Worm (Caenorhabditis elegans) whole organism, L2 larva: Measurements from ENCODE around the gene F31E8.4.

ENCODE experiments used
- C34F6.9 ChIP-seq: fragments of 150-350 bp; optimal IDR thresholded peaks from 2 replicates; lab custom pipeline; 2014; ENCODE audit warnings: missing biosample characterization, missing genetic modification characterization
- F13H6.1 ChIP-seq: sonication (generic microtip); optimal IDR thresholded peaks from 2 replicates; lab custom pipeline; 2016; ENCODE audit warnings: missing genetic modification characterization, missing compliant biosample characterization
- R02D3.7 ChIP-seq: fragments of 150-350 bp; optimal IDR thresholded peaks from 2 replicates; lab custom pipeline; 2014; ENCODE audit warnings: missing biosample characterization, missing genetic modification characterization
- Y55F3AM.14 ChIP-seq: fragments of 200-800 bp; sonication (Bioruptor generic); optimal IDR thresholded peaks from 2 replicates; lab custom pipeline; 2018; ENCODE audit warnings: mild to moderate bottlenecking, missing genetic modification characterization, missing compliant biosample characterization
- aly-2 ChIP-seq: fragments of 150-350 bp; optimal IDR thresholded peaks from 2 replicates; lab custom pipeline; 2014; ENCODE audit warnings: missing biosample characterization, missing genetic modification characterization
- crh-2 ChIP-seq: sonication (generic microtip); optimal IDR thresholded peaks from 2 replicates; lab custom pipeline; 2017; ENCODE audit warnings: missing biosample characterization, missing genetic modification characterization
- dmd-4 ChIP-seq: sonication (generic microtip); optimal IDR thresholded peaks from 2 replicates; lab custom pipeline; 2017; ENCODE audit warnings: missing biosample characterization, missing genetic modification characterization
- elt-3 ChIP-seq: sonication (generic microtip); optimal IDR thresholded peaks from 2 replicates; lab custom pipeline; 2017; ENCODE audit warnings: missing biosample characterization, missing genetic modification characterization
- fos-1 ChIP-seq: fragments of 150-350 bp; optimal IDR thresholded peaks from 2 replicates; lab custom pipeline; 2014; ENCODE audit warnings: missing biosample characterization, missing genetic modification characterization
- gmeb-1 ChIP-seq: fragments of 150-350 bp; optimal IDR thresholded peaks from 2 replicates; lab custom pipeline; 2014; ENCODE audit warnings: missing biosample characterization, missing genetic modification characterization
- lin-11 ChIP-seq: fragments of 150-350 bp; sonication (generic microtip); optimal IDR thresholded peaks from 2 replicates; lab custom pipeline; 2014; ENCODE audit warnings: missing biosample characterization, missing genetic modification characterization, inconsistent platforms, mixed read lengths
- lin-39 ChIP-seq: fragments of 150-350 bp; optimal IDR thresholded peaks from 2 replicates; lab custom pipeline; 2014; ENCODE audit warnings: missing biosample characterization, missing genetic modification reagents, missing genetic modification characterization
- lsy-2 ChIP-seq, 2 experiments: fragments of 150-350 bp in 1 of 2; sonication (generic microtip) in 1 of 2; optimal IDR thresholded peaks; 2 replicates each; lab custom pipeline; 2014 to 2017; ENCODE audit warnings: missing biosample characterization in 2 of 2, missing genetic modification characterization in 2 of 2
- mab-5 ChIP-seq: fragments of 150-350 bp; optimal IDR thresholded peaks from 2 replicates; lab custom pipeline; 2014; ENCODE audit warnings: missing biosample characterization, missing genetic modification characterization
- mbf-1 ChIP-seq: sonication (generic microtip); optimal IDR thresholded peaks from 2 replicates; lab custom pipeline; 2017; ENCODE audit warnings: missing biosample characterization, missing genetic modification characterization
- mdl-1 ChIP-seq, 2 experiments: fragments of 150-350 bp in 1 of 2; sonication (generic microtip) in 1 of 2; optimal IDR thresholded peaks; 2 replicates each; lab custom pipeline; 2017; ENCODE audit warnings: missing biosample characterization in 2 of 2, missing genetic modification characterization in 2 of 2
- nhr-10 ChIP-seq: sonication (generic microtip); optimal IDR thresholded peaks from 2 replicates; lab custom pipeline; 2017; ENCODE audit warnings: missing biosample characterization, missing genetic modification characterization
- nhr-11 ChIP-seq: fragments of 150-350 bp; optimal IDR thresholded peaks from 2 replicates; lab custom pipeline; 2014; ENCODE audit warnings: missing biosample characterization, missing genetic modification characterization
- nhr-12 ChIP-seq: fragments of 150-350 bp; optimal IDR thresholded peaks from 2 replicates; lab custom pipeline; 2014; ENCODE audit warnings: missing biosample characterization, missing genetic modification characterization
- nhr-129 ChIP-seq: fragments of 150-350 bp; optimal IDR thresholded peaks from 2 replicates; lab custom pipeline; 2014; ENCODE audit warnings: missing biosample characterization, missing genetic modification characterization
- nhr-21 ChIP-seq: fragments of 150-350 bp; optimal IDR thresholded peaks from 2 replicates; lab custom pipeline; 2014; ENCODE audit warnings: missing biosample characterization, missing genetic modification characterization
- nhr-25 ChIP-seq: fragments of 150-350 bp; sonication (generic microtip); optimal IDR thresholded peaks from 3 replicates; lab custom pipeline; 2014; ENCODE audit warnings: missing biosample characterization, missing genetic modification characterization
- nhr-6 ChIP-seq: fragments of 150-350 bp; optimal IDR thresholded peaks from 2 replicates; lab custom pipeline; 2014; ENCODE audit warnings: missing biosample characterization, missing genetic modification characterization
- nhr-77 ChIP-seq: fragments of 150-350 bp; optimal IDR thresholded peaks from 2 replicates; lab custom pipeline; 2014; ENCODE audit warnings: missing biosample characterization, missing genetic modification characterization
- sem-4 ChIP-seq: fragments of 150-350 bp; optimal IDR thresholded peaks from 2 replicates; lab custom pipeline; 2014; ENCODE audit warnings: missing biosample characterization, missing genetic modification reagents, missing genetic modification characterization
- skn-1 ChIP-seq: sonication (generic microtip); optimal IDR thresholded peaks from 2 replicates; lab custom pipeline; 2017; ENCODE audit warnings: missing biosample characterization, missing genetic modification characterization
- sma-3 ChIP-seq: sonication (generic microtip); optimal IDR thresholded peaks from 2 replicates; lab custom pipeline; 2016; ENCODE audit warnings: missing genetic modification reagents, missing genetic modification characterization, missing compliant biosample characterization
- sma-9 ChIP-seq, 2 experiments: fragments of 150-350 bp in 1 of 2; sonication (generic microtip) in 1 of 2; optimal IDR thresholded peaks; 2 replicates each; lab custom pipeline; 2014 to 2016; ENCODE audit warnings: missing genetic modification characterization in 2 of 2, mild to moderate bottlenecking in 1 of 2, missing biosample characterization in 1 of 2, missing compliant biosample characterization in 1 of 2, missing genetic modification reagents in 1 of 2, moderate library complexity in 1 of 2
- snpc-4 ChIP-seq: fragments of 150-350 bp; optimal IDR thresholded peaks from 2 replicates; lab custom pipeline; 2014; ENCODE audit warnings: missing biosample characterization, missing genetic modification characterization
- unc-55 ChIP-seq: fragments of 150-350 bp; sonication (generic microtip); optimal IDR thresholded peaks from 3 replicates; lab custom pipeline; 2014; ENCODE audit warnings: missing biosample characterization, missing genetic modification reagents, missing genetic modification characterization
- unc-62 ChIP-seq: fragments of 150-350 bp; optimal IDR thresholded peaks from 2 replicates; lab custom pipeline; 2014; ENCODE audit warnings: missing biosample characterization, missing genetic modification reagents, missing genetic modification characterization
- zag-1 ChIP-seq: fragments of 150-350 bp; optimal IDR thresholded peaks from 2 replicates; lab custom pipeline; 2014; ENCODE audit warnings: missing biosample characterization, missing genetic modification characterization
- ztf-1 ChIP-seq: fragments of 200-800 bp; sonication (Bioruptor generic); conservative IDR thresholded peaks from 2 replicates; pipeline ENCODE4 v1.3.6; 2022; ENCODE audit warnings: missing genetic modification characterization, missing compliant biosample characterization
- ztf-11 ChIP-seq: sonication (generic microtip); optimal IDR thresholded peaks from 2 replicates; lab custom pipeline; 2017; ENCODE audit warnings: missing biosample characterization, missing genetic modification characterization

Gene F31E8.4

ce11 chrII:6820278-6820971 lies 20.5 kb upstream of the F31E8.4 start:
- no peak for TF ChIP-seq dmd-4
- TF ChIP-seq mab-5 (tag; lab: Kevin White, UChicago): peak; percentile 19
- TF ChIP-seq sma-9 (GFP tag; optimal IDR thresholded peaks at IDR 0.05; lab: Kevin White, UChicago): peak; percentile 2
- TF ChIP-seq sma-9 (tag; optimal IDR thresholded peaks at IDR 0.05; lab: Kevin White, UChicago): no peak
- TF ChIP-seq nhr-21 (tag; lab: Kevin White, UChicago): no peak
- TF ChIP-seq lsy-2 (tag; optimal IDR thresholded peaks at IDR 0.05; lab: Kevin White, UChicago): peak in 1 of 2 experiments; percentile 20
- TF ChIP-seq, all 48 proteins: peak for 3

DNA sequence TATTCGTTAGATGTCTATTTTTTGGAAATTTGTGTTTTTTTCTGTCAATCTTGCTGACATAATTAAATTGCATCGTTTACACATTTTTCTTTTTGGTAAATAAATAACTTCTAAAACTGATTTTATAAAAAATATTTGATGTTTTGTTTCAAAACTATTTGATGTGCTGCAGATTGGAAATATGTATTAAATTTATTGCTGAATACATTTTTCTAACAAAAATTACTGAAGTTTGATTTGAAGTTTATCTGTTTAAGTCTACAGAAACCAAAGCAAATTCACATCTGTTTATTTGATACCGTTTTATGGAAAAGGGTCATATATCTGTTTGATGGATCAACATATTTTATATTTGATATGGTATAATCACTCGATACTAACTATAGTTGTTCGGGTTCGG lies 16.4 kb upstream of the F31E8.4 start:
- no peak for TF ChIP-seq R02D3.7 (tag; lab: Kevin White, UChicago)
- TF ChIP-seq gmeb-1: no peak

DNA sequence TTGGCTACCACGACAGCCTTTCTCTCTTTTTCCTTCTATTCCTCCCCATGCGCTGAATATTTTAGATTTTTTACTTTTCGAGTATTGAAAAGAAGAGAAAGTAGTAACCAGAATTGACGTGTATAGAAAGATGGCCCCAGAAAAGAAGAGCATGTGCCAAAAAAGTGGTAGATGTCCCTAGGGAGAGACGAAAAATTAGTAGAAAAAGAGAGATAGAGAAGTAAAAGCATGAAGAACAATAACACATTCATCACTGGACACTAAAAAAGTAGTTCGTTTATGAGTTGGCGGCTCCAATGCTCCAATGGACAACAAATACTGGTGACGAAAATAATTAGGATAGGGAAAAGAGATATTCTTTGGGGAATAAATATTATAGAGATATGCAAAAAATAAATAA lies 12.6 kb upstream of the F31E8.4 start:
- TF ChIP-seq mab-5 (tag; lab: Kevin White, UChicago): peak; percentile 21
- TF ChIP-seq Y55F3AM.14 (GFP tag; lab: Kevin White, UChicago): peak; percentile 1
- TF ChIP-seq sma-9 (GFP tag; optimal IDR thresholded peaks at IDR 0.05; lab: Kevin White, UChicago): peak; percentile 12
- no peak for TF ChIP-seq sma-9 (tag; optimal IDR thresholded peaks at IDR 0.05; lab: Kevin White, UChicago)
- peak; percentile 17 for TF ChIP-seq crh-2 (tag; lab: Kevin White, UChicago)
- TF ChIP-seq mdl-1 (tag; optimal IDR thresholded peaks at IDR 0.05; lab: Kevin White, UChicago): peak in 1 of 2 experiments; percentile 47
- peak; percentile 20 for TF ChIP-seq C34F6.9 (tag; lab: Kevin White, UChicago)
- peak; percentile 57 for TF ChIP-seq lin-39 (tag; lab: Kevin White, UChicago)
- no peak for TF ChIP-seq skn-1
- TF ChIP-seq zag-1 (tag; lab: Kevin White, UChicago): peak; percentile 35
- TF ChIP-seq lsy-2 (tag; optimal IDR thresholded peaks at IDR 0.05; lab: Kevin White, UChicago): peak in 1 of 2 experiments; percentile 17
- TF ChIP-seq nhr-6: no peak
- no peak for TF ChIP-seq nhr-12 (tag; lab: Kevin White, UChicago)

DNA sequence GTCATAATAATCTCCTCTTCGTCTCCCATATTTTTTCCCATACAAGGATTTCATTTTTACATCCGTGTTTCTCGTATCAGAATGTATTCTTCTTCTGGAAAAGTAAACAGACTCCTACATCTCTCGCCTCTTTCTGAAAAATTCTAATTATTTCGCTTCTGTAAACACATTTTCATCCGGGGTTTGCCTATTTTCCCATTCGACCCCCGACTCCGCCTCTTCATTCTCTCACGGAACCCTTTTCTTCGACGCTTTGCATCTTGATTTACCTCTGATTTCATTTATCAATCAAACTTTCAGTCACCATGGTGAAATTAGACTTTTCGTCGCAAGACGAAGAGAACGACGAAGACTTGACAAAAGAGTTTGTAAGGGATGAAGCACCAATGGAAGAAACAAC lies 10.7 kb upstream of the F31E8.4 start, which contains the start of gene snt-1:
snt-1 (plus strand) TSS at position 301 of the 400 bp plus-strand sequence.
- TF ChIP-seq Y55F3AM.14 (GFP tag; lab: Kevin White, UChicago) (no peak), ztf-1 (GFP tag; lab: Robert Waterston, UW) (no peak), gmeb-1 (no peak)

DNA sequence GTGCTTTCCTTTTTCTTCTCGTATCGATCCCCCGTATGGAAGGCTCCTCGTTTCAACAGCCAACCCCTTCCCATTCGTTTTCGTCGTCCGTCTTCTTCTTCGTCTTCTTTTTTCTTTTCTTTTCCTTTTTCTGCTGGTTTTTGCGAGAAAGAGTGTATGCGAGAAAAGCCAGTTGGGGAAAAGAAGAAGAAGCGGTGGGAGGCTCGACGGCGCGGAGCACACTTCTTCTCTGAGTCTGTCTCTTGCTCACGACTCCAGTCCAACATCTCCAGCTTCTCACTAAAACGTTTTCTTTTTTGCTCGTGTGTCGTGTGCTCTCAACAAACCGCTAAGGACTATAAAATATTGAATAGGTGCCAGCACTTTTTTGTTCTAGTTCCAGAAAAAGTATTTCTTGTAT lies 8.6 kb upstream of the F31E8.4 start:
- TF ChIP-seq nhr-6 (no peak), ztf-11 (tag; lab: Kevin White, UChicago) (no peak), nhr-10 (tag; lab: Kevin White, UChicago) (no peak), nhr-129 (peak; percentile 40), mbf-1 (tag; lab: Kevin White, UChicago) (no peak), sma-3 (no peak), lsy-2 (tag; optimal IDR thresholded peaks at IDR 0.05; lab: Kevin White, UChicago) (peak in 1 of 2 experiments; percentile 38), zag-1 (tag; lab: Kevin White, UChicago) (peak; percentile 55), nhr-11 (tag; lab: Kevin White, UChicago) (no peak), nhr-77 (tag; lab: Kevin White, UChicago) (no peak), unc-62 (GFP tag; lab: Kevin White, UChicago) (no peak), C34F6.9 (tag; lab: Kevin White, UChicago) (peak; percentile 76), fos-1 (tag; lab: Kevin White, UChicago) (no peak), nhr-25 (tag; lab: Kevin White, UChicago) (no peak), sem-4 (tag; lab: Kevin White, UChicago) (no peak), elt-3 (no peak), mab-5 (tag; lab: Kevin White, UChicago) (no peak), crh-2 (tag; lab: Kevin White, UChicago) (no peak), lin-11 (peak; percentile 46), R02D3.7 (tag; lab: Kevin White, UChicago) (no peak), F13H6.1 (tag; lab: Kevin White, UChicago) (peak; percentile 0), unc-55 (GFP tag; lab: Kevin White, UChicago) (peak; percentile 82), ztf-1 (GFP tag; lab: Robert Waterston, UW) (no peak), sma-9 (GFP tag; optimal IDR thresholded peaks at IDR 0.05; lab: Kevin White, UChicago) (no peak), sma-9 (tag; optimal IDR thresholded peaks at IDR 0.05; lab: Kevin White, UChicago) (no peak), gmeb-1 (no peak), snpc-4 (tag; lab: Kevin White, UChicago) (no peak), aly-2 (tag; lab: Kevin White, UChicago) (no peak)
